Worm (Caenorhabditis elegans): ENCODE results near the gene T05A7.12.

DNA sequence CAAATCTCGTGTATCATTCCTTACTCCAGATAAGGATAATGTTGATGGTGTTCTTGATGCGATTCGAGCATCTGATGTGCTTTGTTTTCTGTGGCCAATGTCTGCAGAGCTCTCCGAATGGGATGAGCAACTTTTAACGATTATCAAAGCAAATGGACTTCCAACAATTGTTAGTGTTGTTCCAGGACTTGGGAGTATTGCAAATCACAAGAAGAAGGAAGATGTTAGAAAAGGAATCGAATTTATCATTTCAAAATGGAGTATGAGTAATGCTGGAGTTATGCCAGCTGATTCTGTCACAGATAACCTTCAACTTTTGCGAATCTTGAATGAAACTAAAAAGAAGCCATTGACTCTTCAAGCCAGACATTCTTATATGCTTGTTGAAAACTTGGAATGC lies 47.7 kb upstream of the T05A7.12 start:
- TF ChIP-seq ama-1 (optimal IDR thresholded peaks at IDR 0.05) (no peak), scrt-1 (GFP tag; IDR thresholded peaks at IDR 0.05) (no peak), flt-1 (GFP tag; IDR thresholded peaks at IDR 0.05) (no peak), hnd-1 (tag; optimal IDR thresholded peaks at IDR 0.05) (no peak), tbx-11 (GFP tag; IDR thresholded peaks at IDR 0.05) (no peak), aly-1 (tag; optimal IDR thresholded peaks at IDR 0.05) (no peak), ceh-36 (tag; optimal IDR thresholded peaks at IDR 0.05) (no peak), tbx-37 (GFP tag; conservative IDR thresholded peaks at IDR 0.05) (no peak), pes-1 (GFP tag; IDR thresholded peaks at IDR 0.05) (no peak), tra-4 (tag; optimal IDR thresholded peaks at IDR 0.05) (no peak), hmg-4 (GFP tag; optimal IDR thresholded peaks at IDR 0.05) (no peak), ceh-13 (GFP tag; optimal IDR thresholded peaks at IDR 0.05) (no peak), hmbx-1 (tag; optimal IDR thresholded peaks at IDR 0.05) (no peak)
